Fruit fly (Drosophila melanogaster) whole organism, embryonic: ENCODE measurements around the gene CG13385.

ENCODE experiments used
- Aef1 ChIP-seq: fragments of 200-800 bp; sonication (Bioruptor generic); IDR thresholded peaks from 3 replicates; pipeline ENCODE4 v1.3.6; 2022; ENCODE audit warnings: missing biosample characterization, missing genetic modification characterization
- Blimp-1 ChIP-seq: fragments of 200-800 bp; sonication (Bioruptor generic); optimal IDR thresholded peaks from 3 replicates; lab custom pipeline; 2018; ENCODE audit warnings: missing biosample characterization, missing genetic modification characterization, mild to moderate bottlenecking, moderate library complexity, missing genetic modification reagents
- CG10267 ChIP-seq: fragments of 200-800 bp; sonication (Bioruptor generic); optimal IDR thresholded peaks from 2 replicates; lab custom pipeline; 2018; ENCODE audit warnings: missing biosample characterization, mild to moderate bottlenecking, missing genetic modification characterization, moderate library complexity
- CG12299 ChIP-seq: fragments of 200-800 bp; sonication (Bioruptor generic); optimal IDR thresholded peaks from 2 replicates; lab custom pipeline; 2018; ENCODE audit warnings: missing biosample characterization, mild to moderate bottlenecking, missing genetic modification characterization
- CG13296 ChIP-seq: fragments of 200-800 bp; sonication (Bioruptor generic); optimal IDR thresholded peaks from 3 replicates; lab custom pipeline; 2018; ENCODE audit warnings: missing biosample characterization, mild to moderate bottlenecking, missing genetic modification characterization
- CG14014 ChIP-seq: fragments of 200-800 bp; sonication (Bioruptor generic); IDR thresholded peaks from 2 replicates; pipeline ENCODE4 v1.3.6; 2022; ENCODE audit warnings: missing biosample characterization, missing genetic modification characterization
- CG14965 ChIP-seq: fragments of 200-800 bp; sonication (Bioruptor generic); optimal IDR thresholded peaks from 2 replicates; lab custom pipeline; 2016; ENCODE audit warnings: missing biosample characterization, missing genetic modification characterization, borderline replicate concordance
- CG16813 ChIP-seq: fragments of 200-800 bp; sonication (Bioruptor generic); IDR thresholded peaks from 3 replicates; pipeline ENCODE4 v1.3.6; 2022; ENCODE audit warnings: missing biosample characterization, missing genetic modification characterization; ENCODE audit not compliant: partially characterized antibody
- CG17359 ChIP-seq: fragments of 200-800 bp; sonication (Bioruptor generic); optimal IDR thresholded peaks from 3 replicates; lab custom pipeline; 2018; ENCODE audit warnings: missing biosample characterization, mild to moderate bottlenecking, missing genetic modification characterization, moderate library complexity
- CG18599 ChIP-seq: fragments of 200-800 bp; sonication (Bioruptor generic); optimal IDR thresholded peaks from 3 replicates; lab custom pipeline; 2017; ENCODE audit warnings: missing biosample characterization, missing genetic modification characterization, mild to moderate bottlenecking, moderate library complexity, missing genetic modification reagents
- CG31224 ChIP-seq: fragments of 200-800 bp; sonication (Bioruptor generic); IDR thresholded peaks from 2 replicates; pipeline ENCODE4 v1.3.6; 2022; ENCODE audit warnings: missing biosample characterization, missing genetic modification characterization
- CG32767 ChIP-seq: fragments of 200-800 bp; sonication (Bioruptor generic); IDR thresholded peaks from 2 replicates; pipeline ENCODE4 v1.3.6; 2022; ENCODE audit warnings: missing biosample characterization, missing genetic modification characterization
- CG3281 ChIP-seq: fragments of 200-800 bp; sonication (Bioruptor generic); optimal IDR thresholded peaks from 3 replicates; lab custom pipeline; 2017; ENCODE audit warnings: missing biosample characterization, mild to moderate bottlenecking, missing genetic modification characterization
- CG34376 ChIP-seq: fragments of 200-800 bp; sonication (Bioruptor generic); optimal IDR thresholded peaks from 2 replicates; lab custom pipeline; 2018; ENCODE audit warnings: missing biosample characterization, mild to moderate bottlenecking, missing genetic modification characterization
- CG3847 ChIP-seq: fragments of 200-800 bp; sonication (Bioruptor generic); IDR thresholded peaks from 2 replicates; pipeline ENCODE4 v1.3.6; 2022; ENCODE audit warnings: missing biosample characterization, missing genetic modification characterization
- CG4360 ChIP-seq: fragments of 200-800 bp; sonication (Bioruptor generic); IDR thresholded peaks from 2 replicates; pipeline ENCODE4 v1.3.6; 2022; ENCODE audit warnings: missing biosample characterization, missing genetic modification characterization
- CG4424 ChIP-seq: fragments of 200-800 bp; sonication (Bioruptor generic); optimal IDR thresholded peaks from 3 replicates; lab custom pipeline; 2016; ENCODE audit warnings: missing biosample characterization, missing genetic modification characterization
- CG6654 ChIP-seq: fragments of 200-800 bp; sonication (Bioruptor generic); optimal IDR thresholded peaks from 2 replicates; lab custom pipeline; 2017; ENCODE audit warnings: missing biosample characterization, mild to moderate bottlenecking, missing genetic modification characterization
- CG6683 ChIP-seq: fragments of 200-800 bp; sonication (Bioruptor generic); optimal IDR thresholded peaks from 2 replicates; lab custom pipeline; 2017; ENCODE audit warnings: missing biosample characterization, mild to moderate bottlenecking, missing genetic modification characterization, missing genetic modification reagents
- CG6689 ChIP-seq: fragments of 200-800 bp; sonication (Bioruptor generic); IDR thresholded peaks from 2 replicates; pipeline ENCODE4 v1.3.6; 2022; ENCODE audit warnings: missing biosample characterization, missing genetic modification characterization
- CG6765 ChIP-seq: fragments of 200-800 bp; sonication (Bioruptor generic); optimal IDR thresholded peaks from 3 replicates; lab custom pipeline; 2017; ENCODE audit warnings: missing biosample characterization, mild to moderate bottlenecking, missing genetic modification characterization
- CG8359 ChIP-seq: fragments of 200-800 bp; sonication (Bioruptor generic); optimal IDR thresholded peaks from 2 replicates; lab custom pipeline; 2017; ENCODE audit warnings: missing biosample characterization, mild to moderate bottlenecking, missing genetic modification characterization, borderline replicate concordance
- CG8478 ChIP-seq: fragments of >200 bp; optimal IDR thresholded peaks from 2 replicates; lab custom pipeline; 2018
- CG8765 ChIP-seq: fragments of 200-800 bp; sonication (Bioruptor generic); IDR thresholded peaks from 2 replicates; pipeline ENCODE4 v1.3.6; 2022; ENCODE audit warnings: missing biosample characterization, missing genetic modification characterization
- CG9797 ChIP-seq: fragments of 200-800 bp; sonication (Bioruptor generic); optimal IDR thresholded peaks from 3 replicates; lab custom pipeline; 2018; ENCODE audit warnings: missing biosample characterization, mild to moderate bottlenecking, missing genetic modification characterization
- Deaf1 ChIP-seq: fragments of 200-800 bp; optimal IDR thresholded peaks from 3 replicates; lab custom pipeline; 2019; ENCODE audit warnings: missing biosample characterization, mild to moderate bottlenecking, missing genetic modification characterization, moderate library complexity
- Dll ChIP-seq: fragments of 200-800 bp; sonication (Bioruptor generic); IDR thresholded peaks from 4 replicates; pipeline ENCODE4 v1.3.6; 2022; ENCODE audit warnings: missing biosample characterization, missing genetic modification characterization; ENCODE audit not compliant: partially characterized antibody
- Dref ChIP-seq: fragments of 200-800 bp; sonication (Bioruptor generic); IDR thresholded peaks from 2 replicates; pipeline ENCODE4 v1.3.6; 2022; ENCODE audit warnings: missing biosample characterization, missing genetic modification characterization
- E2f1 ChIP-seq: fragments of 200-800 bp; sonication (Bioruptor generic); IDR thresholded peaks from 2 replicates; pipeline ENCODE4 v1.3.6; 2022; ENCODE audit warnings: missing biosample characterization, missing genetic modification characterization
- Myb ChIP-seq: fragments of 200-800 bp; sonication (Bioruptor generic); optimal IDR thresholded peaks from 2 replicates; lab custom pipeline; 2016; ENCODE audit warnings: missing biosample characterization, missing genetic modification characterization
- NfI ChIP-seq: fragments of 200-800 bp; sonication (Bioruptor generic); optimal IDR thresholded peaks from 3 replicates; lab custom pipeline; 2018; ENCODE audit warnings: missing biosample characterization, mild to moderate bottlenecking, missing genetic modification characterization, moderate library complexity
- Scr ChIP-seq: fragments of 200-800 bp; sonication (Bioruptor generic); IDR thresholded peaks from 2 replicates; pipeline ENCODE4 v1.3.6; 2022; ENCODE audit warnings: missing biosample characterization, missing genetic modification characterization; ENCODE audit not compliant: partially characterized antibody
- bab2 ChIP-seq: fragments of 200-800 bp; sonication (Bioruptor generic); optimal IDR thresholded peaks from 2 replicates; lab custom pipeline; 2016; ENCODE audit warnings: missing biosample characterization, missing genetic modification characterization
- br ChIP-seq: fragments of >200 bp; optimal IDR thresholded peaks from 2 replicates; lab custom pipeline; 2017
- chif ChIP-seq, 2 experiments: fragments of 200-800 bp; sonication (Bioruptor generic); optimal IDR thresholded peaks; 3 replicates each; lab custom pipeline; 2016; ENCODE audit warnings: missing biosample characterization in 2 of 2, missing genetic modification characterization in 2 of 2
- corto ChIP-seq: fragments of 200-800 bp; sonication (Bioruptor generic); optimal IDR thresholded peaks from 2 replicates; lab custom pipeline; 2016; ENCODE audit warnings: missing biosample characterization, mild to moderate bottlenecking, missing genetic modification characterization, moderate library complexity
- dati ChIP-seq: fragments of 200-800 bp; sonication (Bioruptor generic); IDR thresholded peaks from 2 replicates; pipeline ENCODE4 v1.3.6; 2022; ENCODE audit warnings: missing biosample characterization, missing genetic modification characterization
- ewg ChIP-seq: fragments of 200-800 bp; sonication (Bioruptor generic); optimal IDR thresholded peaks from 3 replicates; lab custom pipeline; 2017; ENCODE audit warnings: mild to moderate bottlenecking, missing biosample characterization, missing genetic modification reagents, missing genetic modification characterization
- grn ChIP-seq: fragments of 200-800 bp; sonication (Bioruptor generic); optimal IDR thresholded peaks from 3 replicates; lab custom pipeline; 2017; ENCODE audit warnings: missing biosample characterization, missing genetic modification characterization
- hth ChIP-seq: fragments of >200 bp; optimal IDR thresholded peaks from 2 replicates; lab custom pipeline; 2017; ENCODE audit warnings: inconsistent platforms
- knrl ChIP-seq: fragments of 200-800 bp; sonication (Bioruptor generic); IDR thresholded peaks from 3 replicates; pipeline ENCODE4 v1.3.6; 2022; ENCODE audit warnings: missing biosample characterization, missing genetic modification characterization; ENCODE audit not compliant: partially characterized antibody
- lov ChIP-seq, 2 experiments: fragments of 200-800 bp in 1 of 2; fragments of >200 bp in 1 of 2; sonication (Bioruptor generic) in 1 of 2; IDR thresholded peaks in 1 of 2; optimal IDR thresholded peaks in 1 of 2; 2 replicates in 1 of 2; 3 replicates in 1 of 2; pipeline versions ENCODE4 v1.3.6 to Lab custom; 2017 to 2022; ENCODE audit warnings: missing biosample characterization in 1 of 2, missing genetic modification characterization in 1 of 2
- pb ChIP-seq: fragments of 200-800 bp; sonication (Bioruptor generic); optimal IDR thresholded peaks from 3 replicates; lab custom pipeline; 2016; ENCODE audit warnings: missing biosample characterization, missing genetic modification characterization
- pfk ChIP-seq: fragments of 200-800 bp; sonication (Bioruptor generic); optimal IDR thresholded peaks from 2 replicates; lab custom pipeline; 2018; ENCODE audit warnings: missing biosample characterization, mild to moderate bottlenecking, missing genetic modification characterization, moderate library complexity
- pum ChIP-seq: fragments of 200-800 bp; sonication (Bioruptor generic); optimal IDR thresholded peaks from 2 replicates; lab custom pipeline; 2016; ENCODE audit warnings: missing biosample characterization, missing genetic modification characterization
- run ChIP-seq: fragments of 200-800 bp; sonication (Bioruptor generic); optimal IDR thresholded peaks from 3 replicates; lab custom pipeline; 2018; ENCODE audit warnings: missing biosample characterization, mild to moderate bottlenecking, missing genetic modification characterization
- tap ChIP-seq: fragments of 200-800 bp; optimal IDR thresholded peaks from 3 replicates; lab custom pipeline; 2019; ENCODE audit warnings: missing biosample characterization, mild to moderate bottlenecking, missing genetic modification characterization, moderate library complexity
- twi ChIP-seq: fragments of 200-800 bp; optimal IDR thresholded peaks from 2 replicates; lab custom pipeline; 2019; ENCODE audit warnings: missing biosample characterization, mild to moderate bottlenecking, missing genetic modification characterization, moderate library complexity
- unc-4 ChIP-seq: fragments of 200-800 bp; sonication (Bioruptor generic); IDR thresholded peaks from 2 replicates; pipeline ENCODE4 v1.3.6; 2022; ENCODE audit warnings: missing biosample characterization, missing genetic modification characterization; ENCODE audit not compliant: partially characterized antibody

CG13385 gene

dm6 chr2L:8399863-8400598, 3.6 kb downstream of the CG13385 start, which contains the start of gene CG31898 (continued):
- no peak for TF ChIP-seq CG6689 (GFP tag; lab: Robert Waterston, UW)
- no peak for TF ChIP-seq CG34376 (GFP tag; lab: Kevin White, UChicago)
- no peak for TF ChIP-seq NfI (GFP tag; lab: Kevin White, UChicago)
- peak; percentile 41; the same call in 1 of the 2 replicates for TF ChIP-seq Scr (GFP tag; lab: Robert Waterston, UW)
- no peak for TF ChIP-seq CG12299
- no peak for TF ChIP-seq CG32767 (GFP tag; lab: Robert Waterston, UW)
- TF ChIP-seq CG18599 (GFP tag; lab: Kevin White, UChicago) = no peak
- TF ChIP-seq CG16813 (GFP tag; lab: Robert Waterston, UW) = no peak
- no peak for TF ChIP-seq Deaf1
- TF ChIP-seq CG8478 = no peak
- no peak for TF ChIP-seq chif (GFP tag; optimal IDR thresholded peaks at IDR 0.05; lab: Kevin White, UChicago)
- TF ChIP-seq pfk (GFP tag; lab: Kevin White, UChicago) = no peak
- TF ChIP-seq knrl = no peak
- TF ChIP-seq CG8765 (GFP tag; lab: Robert Waterston, UW) = no peak
- no peak for TF ChIP-seq br (lab: Kevin White, UChicago)
- no peak for TF ChIP-seq bab2 (GFP tag; lab: Kevin White, UChicago)
- TF ChIP-seq E2f1 (GFP tag; lab: Robert Waterston, UW) = no peak
- peak; percentile 23 for TF ChIP-seq CG10267 (tag; lab: Kevin White, UChicago)
- no peak for TF ChIP-seq pb (GFP tag; lab: Kevin White, UChicago)
- no peak for TF ChIP-seq Myb (GFP tag; lab: Kevin White, UChicago)
- no peak for TF ChIP-seq CG4360 (GFP tag; lab: Robert Waterston, UW)
- TF ChIP-seq CG6654 (GFP tag; lab: Kevin White, UChicago) = no peak
- TF ChIP-seq CG14965 (GFP tag; lab: Kevin White, UChicago) = no peak
- peak; percentile 78 for TF ChIP-seq Dref (GFP tag; lab: Robert Waterston, UW)
- no peak for TF ChIP-seq tap (tag; lab: Kevin White, UChicago)
- TF ChIP-seq dati = no peak
- TF ChIP-seq run (tag; lab: Kevin White, UChicago) = no peak
- TF ChIP-seq CG17359 (tag; lab: Kevin White, UChicago) = no peak
- TF ChIP-seq lov (optimal IDR thresholded peaks at IDR 0.05; lab: Kevin White, UChicago) = no peak
- TF ChIP-seq lov (GFP tag; IDR thresholded peaks at IDR 0.05; lab: Robert Waterston, UW) = no peak
- TF ChIP-seq CG3847 (GFP tag; lab: Robert Waterston, UW) = no peak
- TF ChIP-seq unc-4 = 0 out of 2 replicates have a peak, but pooled peaks have one; percentile 26
- no peak for TF ChIP-seq CG9797
- TF ChIP-seq CG6683 (GFP tag; lab: Kevin White, UChicago) = no peak
- no peak for TF ChIP-seq CG13296 (GFP tag; lab: Kevin White, UChicago)
- TF ChIP-seq CG6765 = no peak
- no peak for TF ChIP-seq pum (GFP tag; lab: Kevin White, UChicago)
- no peak for TF ChIP-seq CG3281 (GFP tag; lab: Kevin White, UChicago)
- peak; percentile 52; the same call in 2 of the 4 replicates for TF ChIP-seq Dll
- no peak for TF ChIP-seq CG4424 (GFP tag; lab: Kevin White, UChicago)
- TF ChIP-seq ewg = no peak
- TF ChIP-seq CG14014 (GFP tag; lab: Robert Waterston, UW) = no peak
- no peak for TF ChIP-seq twi (tag; lab: Kevin White, UChicago)
- no peak for TF ChIP-seq CG8359 (GFP tag; lab: Kevin White, UChicago)
- no peak for TF ChIP-seq hth (lab: Kevin White, UChicago)
- no peak for TF ChIP-seq Blimp-1 (GFP tag; lab: Kevin White, UChicago)
- no peak for TF ChIP-seq Aef1 (GFP tag; lab: Robert Waterston, UW)
- no peak for TF ChIP-seq CG31224 (GFP tag; lab: Robert Waterston, UW)
- TF ChIP-seq corto (GFP tag; lab: Kevin White, UChicago) = no peak
- TF ChIP-seq grn (GFP tag; lab: Kevin White, UChicago) = no peak
